Worm (Caenorhabditis elegans) whole organism, late embryonic: ENCODE data around the gene acs-7.

ENCODE experiments used
- C38D4.7 ChIP-seq: fragments of 200-800 bp; sonication (Bioruptor generic); optimal IDR thresholded peaks from 2 replicates; lab custom pipeline; 2018; ENCODE audit warnings: mild to moderate bottlenecking, missing genetic modification characterization, moderate library complexity, missing compliant biosample characterization
- K02D7.2 ChIP-seq: sonication (generic microtip); optimal IDR thresholded peaks from 2 replicates; lab custom pipeline; 2017; ENCODE audit warnings: mild to moderate bottlenecking, missing genetic modification characterization, missing compliant biosample characterization
- K09A11.1 ChIP-seq: sonication (generic microtip); optimal IDR thresholded peaks from 2 replicates; lab custom pipeline; 2017; ENCODE audit warnings: antibody characterized with exemption, mild to moderate bottlenecking, missing genetic modification characterization, missing compliant biosample characterization; ENCODE audit not compliant: insufficient read depth
- T23F11.4 ChIP-seq: fragments of 200-800 bp; sonication (Bioruptor generic); optimal IDR thresholded peaks from 2 replicates; lab custom pipeline; 2018; ENCODE audit warnings: mild to moderate bottlenecking, missing genetic modification characterization, missing compliant biosample characterization
- Y22D7AL.16 ChIP-seq: sonication (generic microtip); optimal IDR thresholded peaks from 2 replicates; lab custom pipeline; 2016; ENCODE audit warnings: missing genetic modification characterization, missing compliant biosample characterization
- ceh-14 ChIP-seq: sonication (generic microtip); optimal IDR thresholded peaks from 2 replicates; lab custom pipeline; 2016; ENCODE audit warnings: missing genotype, missing genetic modification characterization, missing compliant biosample characterization
- ceh-18 ChIP-seq: sonication (generic microtip); optimal IDR thresholded peaks from 2 replicates; lab custom pipeline; 2016; ENCODE audit warnings: missing genetic modification characterization, missing compliant biosample characterization
- ceh-19 ChIP-seq: fragments of 200-800 bp; sonication (Bioruptor generic); optimal IDR thresholded peaks from 2 replicates; lab custom pipeline; 2018; ENCODE audit warnings: mild to moderate bottlenecking, missing genetic modification characterization, missing compliant biosample characterization
- ceh-24 ChIP-seq: sonication (generic microtip); optimal IDR thresholded peaks from 2 replicates; lab custom pipeline; 2016; ENCODE audit warnings: mild to moderate bottlenecking, missing genetic modification characterization, missing compliant biosample characterization
- ceh-30 ChIP-seq: fragments of 150-350 bp; optimal IDR thresholded peaks from 2 replicates; lab custom pipeline; 2014; ENCODE audit warnings: missing biosample characterization, missing genetic modification characterization
- ceh-31 ChIP-seq: sonication (generic microtip); optimal IDR thresholded peaks from 2 replicates; lab custom pipeline; 2016; ENCODE audit warnings: missing genetic modification characterization, missing compliant biosample characterization
- ceh-34 ChIP-seq: sonication (generic microtip); optimal IDR thresholded peaks from 2 replicates; lab custom pipeline; 2016; ENCODE audit warnings: mild to moderate bottlenecking, missing genetic modification characterization, missing compliant biosample characterization
- ceh-6 ChIP-seq: fragments of 200-800 bp; sonication (Bioruptor generic); optimal IDR thresholded peaks from 2 replicates; lab custom pipeline; 2018; ENCODE audit warnings: mild to moderate bottlenecking, missing genetic modification characterization, missing compliant biosample characterization
- ceh-9 ChIP-seq: sonication (generic microtip); optimal IDR thresholded peaks from 2 replicates; lab custom pipeline; 2016; ENCODE audit warnings: mild to moderate bottlenecking, missing genetic modification characterization, inconsistent platforms, missing compliant biosample characterization
- dmd-4 ChIP-seq: sonication (generic microtip); optimal IDR thresholded peaks from 2 replicates; lab custom pipeline; 2016; ENCODE audit warnings: borderline replicate concordance, missing genetic modification characterization, missing compliant biosample characterization
- dve-1 ChIP-seq: sonication (generic microtip); optimal IDR thresholded peaks from 2 replicates; lab custom pipeline; 2017; ENCODE audit warnings: antibody characterized with exemption, mild to moderate bottlenecking, missing genetic modification characterization, missing compliant biosample characterization
- elt-4 ChIP-seq: sonication (generic microtip); optimal IDR thresholded peaks from 2 replicates; lab custom pipeline; 2016; ENCODE audit warnings: missing genetic modification characterization, missing compliant biosample characterization
- ets-4 ChIP-seq: sonication (generic microtip); optimal IDR thresholded peaks from 2 replicates; lab custom pipeline; 2016; ENCODE audit warnings: missing genetic modification characterization, missing compliant biosample characterization
- fax-1 ChIP-seq: sonication (generic microtip); optimal IDR thresholded peaks from 2 replicates; lab custom pipeline; 2016; ENCODE audit warnings: missing genotype, missing genetic modification characterization, missing compliant biosample characterization
- fkh-10 ChIP-seq: fragments of 150-350 bp; optimal IDR thresholded peaks from 2 replicates; lab custom pipeline; 2014; ENCODE audit warnings: missing biosample characterization, missing genetic modification reagents, missing genetic modification characterization
- hlh-13 ChIP-seq: fragments of 200-800 bp; sonication (Bioruptor generic); optimal IDR thresholded peaks from 2 replicates; lab custom pipeline; 2018; ENCODE audit warnings: mild to moderate bottlenecking, missing genetic modification characterization, missing compliant biosample characterization
- hlh-30 ChIP-seq: sonication (generic microtip); optimal IDR thresholded peaks from 2 replicates; lab custom pipeline; 2017; ENCODE audit warnings: antibody characterized with exemption, missing genetic modification characterization, missing compliant biosample characterization; ENCODE audit not compliant: insufficient read depth
- hlh-8 ChIP-seq: sonication (generic microtip); optimal IDR thresholded peaks from 2 replicates; lab custom pipeline; 2016; ENCODE audit warnings: missing genotype, missing genetic modification characterization, missing compliant biosample characterization
- lim-6 ChIP-seq: sonication (generic microtip); optimal IDR thresholded peaks from 2 replicates; lab custom pipeline; 2016; ENCODE audit warnings: missing genetic modification characterization, missing compliant biosample characterization
- mec-3 ChIP-seq: sonication (generic microtip); optimal IDR thresholded peaks from 2 replicates; lab custom pipeline; 2016; ENCODE audit warnings: borderline replicate concordance, missing genetic modification characterization, missing compliant biosample characterization
- nfya-1 ChIP-seq: sonication (generic microtip); optimal IDR thresholded peaks from 2 replicates; lab custom pipeline; 2017; ENCODE audit warnings: missing genetic modification characterization, mild to moderate bottlenecking, missing compliant biosample characterization, antibody characterized with exemption, moderate library complexity
- nhr-11 ChIP-seq: fragments of 150-350 bp; optimal IDR thresholded peaks from 2 replicates; lab custom pipeline; 2014; ENCODE audit warnings: missing biosample characterization, missing genetic modification characterization
- nhr-232 ChIP-seq: sonication (generic microtip); optimal IDR thresholded peaks from 2 replicates; lab custom pipeline; 2016; ENCODE audit warnings: missing genetic modification characterization, missing compliant biosample characterization
- odd-2 ChIP-seq: sonication (generic microtip); optimal IDR thresholded peaks from 2 replicates; lab custom pipeline; 2017; ENCODE audit warnings: antibody characterized with exemption, mild to moderate bottlenecking, missing genetic modification characterization, missing compliant biosample characterization
- pat-9 ChIP-seq: fragments of 200-800 bp; sonication (Bioruptor generic); optimal IDR thresholded peaks from 2 replicates; lab custom pipeline; 2018; ENCODE audit warnings: mild to moderate bottlenecking, missing genetic modification characterization, moderate library complexity, missing compliant biosample characterization
- pax-1 ChIP-seq: fragments of 150-350 bp; optimal IDR thresholded peaks from 2 replicates; lab custom pipeline; 2014; ENCODE audit warnings: missing biosample characterization, missing genetic modification characterization
- pha-2 ChIP-seq: sonication (generic microtip); optimal IDR thresholded peaks from 2 replicates; lab custom pipeline; 2017; ENCODE audit warnings: mild to moderate bottlenecking, missing genetic modification characterization, missing compliant biosample characterization
- pha-4 ChIP-seq: fragments of 150-350 bp; optimal IDR thresholded peaks from 2 replicates; lab custom pipeline; 2018; ENCODE audit warnings: missing biosample characterization, missing genetic modification reagents, missing genetic modification characterization
- pros-1 ChIP-seq: fragments of 150-350 bp; optimal IDR thresholded peaks from 2 replicates; lab custom pipeline; 2014; ENCODE audit warnings: missing biosample characterization, missing genetic modification reagents, missing genetic modification characterization
- ref-2 ChIP-seq: sonication (generic microtip); optimal IDR thresholded peaks from 2 replicates; lab custom pipeline; 2016; ENCODE audit warnings: missing genetic modification characterization, missing compliant biosample characterization
- rnt-1 ChIP-seq: sonication (generic microtip); optimal IDR thresholded peaks from 2 replicates; lab custom pipeline; 2016; ENCODE audit warnings: missing genetic modification characterization, missing compliant biosample characterization
- sdc-2 ChIP-seq: sonication (generic microtip); optimal IDR thresholded peaks from 2 replicates; lab custom pipeline; 2016; ENCODE audit warnings: missing genotype, missing genetic modification characterization, missing compliant biosample characterization
- syd-9 ChIP-seq: sonication (generic microtip); optimal IDR thresholded peaks from 2 replicates; lab custom pipeline; 2016; ENCODE audit warnings: mild to moderate bottlenecking, missing genetic modification characterization, moderate library complexity, missing compliant biosample characterization
- tbx-2 ChIP-seq: sonication (generic microtip); optimal IDR thresholded peaks from 2 replicates; lab custom pipeline; 2016; ENCODE audit warnings: missing genetic modification characterization, missing compliant biosample characterization
- tbx-7 ChIP-seq: sonication (generic microtip); optimal IDR thresholded peaks from 2 replicates; lab custom pipeline; 2016; ENCODE audit warnings: missing genotype, missing genetic modification characterization, missing compliant biosample characterization
- unc-42 ChIP-seq: sonication (generic microtip); optimal IDR thresholded peaks from 2 replicates; lab custom pipeline; 2016; ENCODE audit warnings: missing genotype, missing genetic modification characterization, missing compliant biosample characterization
- unc-55 ChIP-seq: sonication (generic microtip); optimal IDR thresholded peaks from 2 replicates; lab custom pipeline; 2017; ENCODE audit warnings: missing biosample characterization, missing genetic modification reagents, missing genetic modification characterization
- unc-86 ChIP-seq: sonication (generic microtip); optimal IDR thresholded peaks from 2 replicates; lab custom pipeline; 2016; ENCODE audit warnings: missing genetic modification characterization, missing compliant biosample characterization
- zip-5 ChIP-seq: sonication (generic microtip); optimal IDR thresholded peaks from 2 replicates; lab custom pipeline; 2016; ENCODE audit warnings: missing genetic modification characterization, missing compliant biosample characterization
- ztf-16 ChIP-seq: sonication (generic microtip); optimal IDR thresholded peaks from 2 replicates; lab custom pipeline; 2017; ENCODE audit warnings: missing genetic modification characterization, missing compliant biosample characterization

The acs-7 gene

ce11 chrII:9304849-9305248 is 13.0 kb downstream of the acs-7 start:
- peak; percentile 5 for TF ChIP-seq tbx-2 (tag; lab: Kevin White, UChicago)
- no peak for TF ChIP-seq hlh-30
- TF ChIP-seq ceh-31 = peak; percentile 3
- TF ChIP-seq unc-42 = peak; percentile 73

DNA sequence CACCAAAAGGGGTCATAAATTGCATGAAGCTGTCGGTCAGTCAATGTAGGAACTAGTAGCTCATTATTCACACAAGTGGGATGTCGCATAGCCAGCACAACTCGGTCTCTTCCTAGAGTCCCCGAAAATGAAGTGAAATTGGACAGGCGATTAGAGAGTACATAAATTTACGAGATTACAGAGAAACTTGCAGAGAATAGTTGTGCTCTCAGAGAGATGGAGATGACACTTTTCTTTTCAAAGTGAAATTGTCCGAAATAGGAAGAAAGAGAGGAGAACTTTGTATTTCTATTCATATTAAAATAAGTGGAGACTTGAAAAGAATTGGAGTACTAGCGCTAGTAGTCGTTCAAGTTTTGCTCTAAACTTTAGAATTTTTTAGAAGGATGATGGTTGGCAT is 13.8 kb downstream of the acs-7 start:
- no peak for TF ChIP-seq ceh-24 (tag; lab: Kevin White, UChicago)
- TF ChIP-seq unc-42 = peak; percentile 65
- no peak for TF ChIP-seq mec-3 (tag; lab: Kevin White, UChicago)
- no peak for TF ChIP-seq pat-9 (tag; lab: Kevin White, UChicago)
- TF ChIP-seq ceh-34 (tag; lab: Kevin White, UChicago) = peak; percentile 27
- no peak for TF ChIP-seq pha-2 (tag; lab: Kevin White, UChicago)
- no peak for TF ChIP-seq nfya-1 (tag; lab: Kevin White, UChicago)
- no peak for TF ChIP-seq lim-6
- no peak for TF ChIP-seq T23F11.4 (GFP tag; lab: Kevin White, UChicago)
- no peak for TF ChIP-seq pax-1
- TF ChIP-seq sdc-2 (tag; lab: Kevin White, UChicago) = no peak
- no peak for TF ChIP-seq fax-1 (tag; lab: Kevin White, UChicago)
- TF ChIP-seq ref-2 = no peak
- TF ChIP-seq unc-55 (GFP tag; lab: Kevin White, UChicago) = peak; percentile 4
- TF ChIP-seq, all 69 proteins: peak for 3

DNA sequence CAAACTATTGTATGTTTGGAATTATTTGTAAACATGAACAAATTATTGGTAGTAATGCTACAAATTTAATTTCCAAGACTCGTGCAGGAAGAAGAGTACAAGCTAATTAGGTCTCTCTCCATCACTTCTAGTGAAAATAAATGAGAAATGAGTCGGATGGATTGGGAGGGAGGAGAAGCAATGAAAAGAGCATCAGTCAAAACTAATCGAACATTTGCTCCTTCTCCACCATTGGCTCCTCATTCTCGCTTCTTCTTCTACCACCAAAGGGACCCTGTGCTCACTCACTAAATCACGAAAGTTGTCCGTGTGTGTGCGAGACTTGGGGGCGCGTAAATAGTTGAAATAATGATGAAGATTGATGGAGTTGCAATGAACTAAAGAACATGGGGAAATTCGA is 15.0 kb downstream of the acs-7 start:
- TF ChIP-seq nfya-1 (tag; lab: Kevin White, UChicago) (peak; percentile 52), ceh-31 (peak; percentile 52), unc-55 (GFP tag; lab: Kevin White, UChicago) (peak; percentile 91), rnt-1 (tag; lab: Kevin White, UChicago) (peak; percentile 56), pha-4 (no peak), elt-4 (no peak), hlh-8 (tag; lab: Kevin White, UChicago) (no peak), lim-6 (peak; percentile 0), syd-9 (tag; lab: Kevin White, UChicago) (peak; percentile 1), unc-42 (peak; percentile 94), ceh-14 (tag; lab: Kevin White, UChicago) (peak; percentile 66)

ce11 chrII:9308614-9309046 is 16.8 kb downstream of the acs-7 start:
- TF ChIP-seq ceh-31 (peak; percentile 63), ceh-19 (GFP tag; lab: Kevin White, UChicago) (no peak), sdc-2 (tag; lab: Kevin White, UChicago) (peak; percentile 39), tbx-2 (tag; lab: Kevin White, UChicago) (peak; percentile 90), nhr-232 (tag; lab: Kevin White, UChicago) (no peak), zip-5 (tag; lab: Kevin White, UChicago) (no peak), ref-2 (peak; percentile 61), pat-9 (tag; lab: Kevin White, UChicago) (no peak), nhr-11 (no peak), dmd-4 (tag; lab: Kevin White, UChicago) (no peak), ceh-24 (tag; lab: Kevin White, UChicago) (no peak), ceh-30 (no peak), lim-6 (no peak), nfya-1 (tag; lab: Kevin White, UChicago) (peak; percentile 27), rnt-1 (tag; lab: Kevin White, UChicago) (no peak), ets-4 (tag; lab: Kevin White, UChicago) (no peak), fax-1 (tag; lab: Kevin White, UChicago) (no peak), hlh-30 (peak; percentile 13), dve-1 (tag; lab: Kevin White, UChicago) (no peak), ceh-14 (tag; lab: Kevin White, UChicago) (no peak), ztf-16 (tag; lab: Kevin White, UChicago) (peak; percentile 45), C38D4.7 (GFP tag; lab: Kevin White, UChicago) (no peak), tbx-7 (tag; lab: Kevin White, UChicago) (peak; percentile 14), fkh-10 (GFP tag; lab: Kevin White, UChicago) (no peak), ceh-9 (no peak), ceh-6 (no peak), unc-86 (tag; lab: Kevin White, UChicago) (no peak), hlh-13 (GFP tag; lab: Kevin White, UChicago) (no peak), odd-2 (tag; lab: Kevin White, UChicago) (no peak), ceh-18 (no peak), K02D7.2 (tag; lab: Kevin White, UChicago) (no peak), Y22D7AL.16 (tag; lab: Kevin White, UChicago) (no peak), K09A11.1 (tag; lab: Kevin White, UChicago) (no peak), unc-42 (peak; percentile 69), pros-1 (no peak)
